Worm (Caenorhabditis elegans): ENCODE data around the gene cyp-13A8.

Gene cyp-13A8

DNA sequence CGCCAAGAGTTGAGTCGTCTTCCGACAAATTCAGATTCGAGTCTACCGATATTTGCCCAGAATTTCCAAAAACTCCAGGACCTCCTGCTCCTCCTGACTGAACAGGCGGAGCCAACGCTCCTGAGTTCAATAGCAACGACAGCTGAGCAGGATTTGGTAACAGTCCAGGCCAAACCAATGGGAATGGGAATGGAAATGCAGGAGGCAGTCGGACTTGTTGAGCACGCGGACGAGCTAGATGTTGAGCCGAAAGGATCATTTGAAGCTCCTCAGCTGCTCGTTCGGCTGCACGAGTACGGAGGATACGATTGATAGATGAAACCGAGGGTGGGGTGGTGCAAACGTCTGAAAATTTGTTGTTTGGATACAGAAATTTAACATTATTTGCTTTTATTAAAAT, 19.6 kb upstream of the cyp-13A8 start:
- no peak for TF ChIP-seq ceh-22 (tag; optimal IDR thresholded peaks at IDR 0.05)
- TF ChIP-seq nhr-232 (tag; optimal IDR thresholded peaks at IDR 0.05): no peak
- no peak for TF ChIP-seq ceh-9 (tag; optimal IDR thresholded peaks at IDR 0.05)
- no peak for TF ChIP-seq ztf-16 (tag; optimal IDR thresholded peaks at IDR 0.05)
- no peak for TF ChIP-seq ceh-31 (tag; optimal IDR thresholded peaks at IDR 0.05)
- TF ChIP-seq ceh-19 (GFP tag; optimal IDR thresholded peaks at IDR 0.05): no peak
- no peak for TF ChIP-seq lim-6 (tag; optimal IDR thresholded peaks at IDR 0.05)
- TF ChIP-seq hlh-13 (GFP tag; optimal IDR thresholded peaks at IDR 0.05): no peak
- TF ChIP-seq nfya-1 (tag; optimal IDR thresholded peaks at IDR 0.05): no peak
- TF ChIP-seq Y22D7AL.16 (tag; optimal IDR thresholded peaks at IDR 0.05): no peak
- TF ChIP-seq ttx-3 (tag; optimal IDR thresholded peaks at IDR 0.05): no peak
- TF ChIP-seq C38D4.7 (GFP tag; optimal IDR thresholded peaks at IDR 0.05): no peak

- TF ChIP-seq C08G9.2 (tag; optimal IDR thresholded peaks at IDR 0.05): no peak
- no peak for TF ChIP-seq sox-4 (tag; optimal IDR thresholded peaks at IDR 0.05)
Observed at ce11 chrII:9803320-9803719, 4.0 kb downstream of the cyp-13A8 start, which contains the start of gene cyp-13A7. TSS of gene cyp-13A7 (plus strand) at chrII:9803620.

ce11 chrII:9802642-9803041, 4.7 kb downstream of the cyp-13A8 start, which contains the start of gene cyp-13A6:
TSS of gene cyp-13A6 (minus strand) at chrII:9802821.
- no peak for TF ChIP-seq C38D4.7 (GFP tag; optimal IDR thresholded peaks at IDR 0.05)
- TF ChIP-seq ref-2 (tag; optimal IDR thresholded peaks at IDR 0.05): no peak
- no peak for TF ChIP-seq npax-4 (tag; optimal IDR thresholded peaks at IDR 0.05)
- no peak for TF ChIP-seq hlh-30 (tag; optimal IDR thresholded peaks at IDR 0.05; ENCODE audit: insufficient read depth)
- no peak for TF ChIP-seq rnt-1 (tag; optimal IDR thresholded peaks at IDR 0.05)
- TF ChIP-seq ceh-31 (tag; optimal IDR thresholded peaks at IDR 0.05): no peak
- no peak for TF ChIP-seq unc-86 (tag; optimal IDR thresholded peaks at IDR 0.05)
- TF ChIP-seq zip-5 (tag; optimal IDR thresholded peaks at IDR 0.05): no peak
- TF ChIP-seq eyg-1 (tag; optimal IDR thresholded peaks at IDR 0.05): no peak
- TF ChIP-seq pros-1 (tag; optimal IDR thresholded peaks at IDR 0.05): no peak
- no peak for TF ChIP-seq fax-1 (tag; optimal IDR thresholded peaks at IDR 0.05)
- no peak for TF ChIP-seq nfya-1 (tag; optimal IDR thresholded peaks at IDR 0.05)
- no peak for TF ChIP-seq hlh-13 (GFP tag; optimal IDR thresholded peaks at IDR 0.05)
- no peak for TF ChIP-seq madf-2 (tag; optimal IDR thresholded peaks at IDR 0.05)

DNA sequence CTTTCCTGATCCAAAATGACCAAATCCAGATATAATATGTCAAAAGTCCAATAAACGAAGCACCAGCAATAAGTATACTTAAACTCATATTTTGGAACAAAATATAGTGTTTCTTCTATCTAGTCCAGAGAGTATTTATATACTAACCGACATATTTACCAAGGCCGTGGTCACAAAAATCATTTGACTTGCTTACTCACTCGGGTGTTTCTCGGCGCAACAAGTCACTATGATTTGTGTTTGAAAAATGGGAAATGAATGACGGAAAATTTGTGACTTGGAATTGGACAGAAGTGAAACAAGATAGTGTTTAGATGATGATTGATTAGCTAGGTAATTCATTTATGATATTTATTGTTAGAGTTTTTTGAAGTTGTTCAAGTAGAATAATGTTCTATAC, 7.1 kb downstream of the cyp-13A8 start, which contains the start of gene cyp-13A5:
Gene cyp-13A5, minus strand, starts transcription at position 112 of the 400 bp plus-strand sequence.
- TF ChIP-seq hlh-30 (tag; optimal IDR thresholded peaks at IDR 0.05; ENCODE audit: insufficient read depth) (no peak), nhr-232 (tag; optimal IDR thresholded peaks at IDR 0.05) (no peak), sox-2 (GFP tag; IDR thresholded peaks at IDR 0.05) (no peak), ztf-16 (tag; optimal IDR thresholded peaks at IDR 0.05) (no peak), lin-11 (tag; optimal IDR thresholded peaks at IDR 0.05) (no peak), T23F11.4 (GFP tag; optimal IDR thresholded peaks at IDR 0.05) (no peak), K09A11.1 (tag; optimal IDR thresholded peaks at IDR 0.05; ENCODE audit: insufficient read depth) (no peak)

DNA sequence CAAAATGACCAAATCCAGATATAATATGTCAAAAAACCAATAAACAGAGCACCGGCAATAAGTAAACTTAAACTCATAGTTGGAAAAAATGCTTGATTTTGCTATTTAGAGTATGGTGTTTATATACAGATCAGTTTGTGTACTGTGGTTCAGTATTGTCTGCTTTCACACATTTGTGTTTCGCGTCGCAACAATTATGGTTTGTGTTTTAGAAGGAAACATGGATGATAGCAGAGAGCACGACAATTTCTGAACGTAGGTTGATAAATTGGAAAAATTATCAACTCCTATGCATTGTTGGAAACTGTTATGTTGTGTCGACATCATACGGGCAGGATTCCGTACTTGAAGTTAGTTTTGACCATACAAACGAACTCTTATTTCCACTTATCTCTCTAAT, 9.7 kb downstream of the cyp-13A8 start, which contains the start of gene cyp-13A4:
Gene cyp-13A4, minus strand, starts transcription at position 77 of the 400 bp plus-strand sequence.
- TF ChIP-seq ceh-19 (GFP tag; optimal IDR thresholded peaks at IDR 0.05) (no peak), ceh-18 (tag; optimal IDR thresholded peaks at IDR 0.05) (no peak), unc-42 (tag; optimal IDR thresholded peaks at IDR 0.05) (no peak), pag-3 (tag; optimal IDR thresholded peaks at IDR 0.05; ENCODE audit: borderline replicate concordance) (no peak), pha-4 (tag; optimal IDR thresholded peaks at IDR 0.05) (no peak), ets-4 (tag; optimal IDR thresholded peaks at IDR 0.05) (no peak), tbx-2 (tag; optimal IDR thresholded peaks at IDR 0.05) (no peak), ref-2 (tag; optimal IDR thresholded peaks at IDR 0.05) (no peak)
